Worm (Caenorhabditis elegans): ENCODE measurements around the gene F54C9.9.

- TF ChIP-seq hlh-8 (tag; optimal IDR thresholded peaks at IDR 0.05) (no peak), ceh-18 (tag; optimal IDR thresholded peaks at IDR 0.05) (no peak), nhr-11 (tag; optimal IDR thresholded peaks at IDR 0.05) (no peak), ama-1 (optimal IDR thresholded peaks at IDR 0.05) (peak; percentile 33), hlh-30 (tag; optimal IDR thresholded peaks at IDR 0.05; ENCODE audit: insufficient read depth) (no peak), tbx-2 (tag; optimal IDR thresholded peaks at IDR 0.05) (no peak), nfya-1 (tag; optimal IDR thresholded peaks at IDR 0.05) (no peak), unc-86 (tag; optimal IDR thresholded peaks at IDR 0.05) (no peak), sdc-2 (tag; optimal IDR thresholded peaks at IDR 0.05) (no peak), ceh-9 (tag; optimal IDR thresholded peaks at IDR 0.05) (no peak), elt-2 (tag; optimal IDR thresholded peaks at IDR 0.05) (no peak)
Observed at ce11 chrII:8583035-8583434, 5.2 kb downstream of the F54C9.9 start.

Measured in whole organism, late embryonic.